Fruit fly (Drosophila melanogaster): ENCODE measurements around the gene CG34178.

DNA sequence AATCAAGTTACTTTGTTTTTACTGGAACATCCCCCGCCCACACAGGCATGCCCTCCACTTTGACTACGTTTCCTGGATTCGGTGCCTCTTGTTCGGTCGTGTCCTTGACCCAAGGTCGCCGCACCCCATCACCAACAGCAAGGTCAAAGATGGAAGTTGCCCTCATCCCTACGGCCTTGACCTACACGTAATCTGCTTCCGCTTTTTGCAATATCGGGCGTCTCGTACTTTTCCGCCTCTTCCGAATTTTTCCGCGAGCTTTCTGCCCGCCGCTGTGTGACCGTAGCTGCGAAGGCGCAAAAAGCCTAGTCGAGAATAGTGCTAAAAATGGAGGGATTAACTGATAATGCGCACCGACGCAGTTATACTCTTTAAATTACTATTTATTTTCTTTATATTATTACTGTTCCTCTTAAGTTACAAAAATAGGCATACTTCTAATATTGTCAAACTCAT is 22.9 kb downstream of the CG34178 start, which contains the start of gene Gs1l:
- TF ChIP-seq ttk (optimal IDR thresholded peaks at IDR 0.05) (no peak), Sin3A (optimal IDR thresholded peaks at IDR 0.05) (no peak), insv (optimal IDR thresholded peaks at IDR 0.05) (no peak)
